Fruit fly (Drosophila melanogaster) whole organism, wandering third instar larva: ENCODE results near the gene GstD8.
A peak's percentile ranks its signal among the peaks of the same experiment; 100 is the strongest.

Source experiments
- Abd-B ChIP-seq: fragments of >200 bp; optimal IDR thresholded peaks from 2 replicates; lab custom pipeline; 2017; ENCODE audit warnings: missing biosample characterization, missing genetic modification characterization
- CG32264 ChIP-seq: fragments of 200-800 bp; sonication (Bioruptor generic); optimal IDR thresholded peaks from 2 replicates; lab custom pipeline; 2016; ENCODE audit warnings: missing biosample characterization, missing genetic modification characterization
- CG9705 ChIP-seq: fragments of 200-800 bp; sonication (Bioruptor generic); optimal IDR thresholded peaks from 2 replicates; lab custom pipeline; 2018; ENCODE audit warnings: missing biosample characterization, mild to moderate bottlenecking, missing genetic modification characterization
- CrebA ChIP-seq: fragments of 200-800 bp; sonication (Bioruptor generic); optimal IDR thresholded peaks from 2 replicates; lab custom pipeline; 2016; ENCODE audit warnings: missing biosample characterization, mild to moderate bottlenecking, missing genetic modification characterization, borderline replicate concordance
- Dfd ChIP-seq: fragments of >200 bp; optimal IDR thresholded peaks from 2 replicates; lab custom pipeline; 2017; ENCODE audit warnings: missing biosample characterization, missing genetic modification characterization
- Dif ChIP-seq: fragments of 200-275, 200-300 bp; sonication (Bioruptor generic); optimal IDR thresholded peaks from 2 replicates; lab custom pipeline; 2018; ENCODE audit warnings: missing biosample characterization, missing genetic modification characterization; ENCODE audit not compliant: partially characterized antibody
- GATAd ChIP-seq: sonication (Bioruptor generic); optimal IDR thresholded peaks from 2 replicates; lab custom pipeline; 2016; ENCODE audit warnings: missing biosample characterization, missing genetic modification characterization
- HLH106 ChIP-seq: fragments of 200-800 bp; optimal IDR thresholded peaks from 3 replicates; lab custom pipeline; 2019; ENCODE audit warnings: missing biosample characterization, mild to moderate bottlenecking, missing genetic modification characterization, moderate library complexity
- Hnf4 ChIP-seq: fragments of 200-800 bp; sonication (Bioruptor generic); optimal IDR thresholded peaks from 2 replicates; lab custom pipeline; 2016; ENCODE audit warnings: missing biosample characterization, mild to moderate bottlenecking, missing genetic modification characterization
- Hr78 ChIP-seq: fragments of >200 bp; optimal IDR thresholded peaks from 2 replicates; lab custom pipeline; 2017; ENCODE audit warnings: missing biosample characterization, missing genetic modification characterization
- Jra ChIP-seq: sonication (Bioruptor generic); optimal IDR thresholded peaks from 2 replicates; lab custom pipeline; 2016; ENCODE audit warnings: missing biosample characterization, missing genetic modification characterization
- Mio ChIP-seq: sonication (Bioruptor generic); optimal IDR thresholded peaks from 2 replicates; lab custom pipeline; 2016; ENCODE audit warnings: missing biosample characterization, missing genetic modification characterization
- Myc ChIP-seq: fragments of >200 bp; optimal IDR thresholded peaks from 2 replicates; lab custom pipeline; 2017
- N ChIP-seq: fragments of >200 bp; optimal IDR thresholded peaks from 2 replicates; lab custom pipeline; 2018; ENCODE audit warnings: missing biosample characterization, missing external identifiers, missing genetic modification characterization
- OdsH ChIP-seq: fragments of 200-800 bp; sonication (Bioruptor generic); optimal IDR thresholded peaks from 2 replicates; lab custom pipeline; 2016; ENCODE audit warnings: missing biosample characterization, mild to moderate bottlenecking, missing genetic modification characterization
- Rel ChIP-seq, 2 experiments: fragments of 200-800 bp; sonication (Bioruptor generic) in 1 of 2; optimal IDR thresholded peaks; 2 replicates in 1 of 2; 3 replicates in 1 of 2; lab custom pipeline; 2016 to 2019; ENCODE audit warnings: mild to moderate bottlenecking in 2 of 2, missing biosample characterization in 2 of 2, missing genetic modification characterization in 2 of 2, moderate library complexity in 1 of 2
- Sp1 ChIP-seq: fragments of 200-800 bp; sonication (Bioruptor generic); optimal IDR thresholded peaks from 3 replicates; lab custom pipeline; 2019; ENCODE audit warnings: missing biosample characterization, mild to moderate bottlenecking, missing genetic modification characterization, moderate library complexity
- Vsx2 ChIP-seq: fragments of 200-300, 225-300 bp; sonication (Bioruptor generic); optimal IDR thresholded peaks from 2 replicates; lab custom pipeline; 2018; ENCODE audit warnings: missing biosample characterization, missing genetic modification characterization; ENCODE audit not compliant: partially characterized antibody
- br ChIP-seq: fragments of 200-800 bp; sonication (Bioruptor generic); optimal IDR thresholded peaks from 2 replicates; lab custom pipeline; 2016; ENCODE audit warnings: missing biosample characterization, missing genetic modification characterization
- brk ChIP-seq: fragments of 200-800 bp; sonication (Bioruptor generic); optimal IDR thresholded peaks from 2 replicates; lab custom pipeline; 2016; ENCODE audit warnings: missing biosample characterization, mild to moderate bottlenecking, missing genetic modification characterization
- dsf ChIP-seq: sonication (Bioruptor generic); optimal IDR thresholded peaks from 2 replicates; lab custom pipeline; 2016; ENCODE audit warnings: missing biosample characterization, missing genetic modification characterization, borderline replicate concordance
- ey ChIP-seq: fragments of 200-800 bp; sonication (Bioruptor generic); optimal IDR thresholded peaks from 2 replicates; lab custom pipeline; 2016; ENCODE audit warnings: missing biosample characterization, missing genetic modification characterization
- foxo ChIP-seq, 2 experiments: fragments of 200-800 bp; sonication (Bioruptor generic); optimal IDR thresholded peaks; 2 replicates in 1 of 2; 3 replicates in 1 of 2; lab custom pipeline; 2016 to 2017; ENCODE audit warnings: missing biosample characterization in 2 of 2, missing genetic modification characterization in 2 of 2
- fru ChIP-seq: fragments of 200-800 bp; sonication (Bioruptor generic); optimal IDR thresholded peaks from 3 replicates; lab custom pipeline; 2016; ENCODE audit warnings: missing biosample characterization, mild to moderate bottlenecking, missing genetic modification characterization
- jim ChIP-seq: fragments of 175-275, 200-325 bp; sonication (Bioruptor generic); optimal IDR thresholded peaks from 2 replicates; lab custom pipeline; 2016; ENCODE audit warnings: missing biosample characterization, mild to moderate bottlenecking, missing genetic modification characterization
- pan ChIP-seq: fragments of >200 bp; optimal IDR thresholded peaks from 2 replicates; lab custom pipeline; 2017
- psq ChIP-seq: fragments of 200-800 bp; sonication (Bioruptor generic); optimal IDR thresholded peaks from 3 replicates; lab custom pipeline; 2017; ENCODE audit warnings: missing biosample characterization, mild to moderate bottlenecking, missing genetic modification characterization, moderate library complexity
- rgr ChIP-seq: fragments of 200-800 bp; sonication (Bioruptor generic); optimal IDR thresholded peaks from 3 replicates; lab custom pipeline; 2016; ENCODE audit warnings: missing biosample characterization, mild to moderate bottlenecking, missing genetic modification characterization
- sage ChIP-seq: fragments of 200-800 bp; sonication (Bioruptor generic); optimal IDR thresholded peaks from 2 replicates; lab custom pipeline; 2016; ENCODE audit warnings: missing biosample characterization, mild to moderate bottlenecking, missing genetic modification characterization
- sv ChIP-seq: fragments of 200-800 bp; sonication (Bioruptor generic); optimal IDR thresholded peaks from 3 replicates; lab custom pipeline; 2016; ENCODE audit warnings: missing biosample characterization, missing genetic modification characterization
- tai ChIP-seq: sonication (Bioruptor generic); optimal IDR thresholded peaks from 2 replicates; lab custom pipeline; 2016; ENCODE audit warnings: missing biosample characterization, missing genetic modification characterization
- usp ChIP-seq: fragments of >200 bp; optimal IDR thresholded peaks from 2 replicates; lab custom pipeline; 2017; ENCODE audit warnings: missing biosample characterization, missing genetic modification characterization

Gene GstD8

DNA sequence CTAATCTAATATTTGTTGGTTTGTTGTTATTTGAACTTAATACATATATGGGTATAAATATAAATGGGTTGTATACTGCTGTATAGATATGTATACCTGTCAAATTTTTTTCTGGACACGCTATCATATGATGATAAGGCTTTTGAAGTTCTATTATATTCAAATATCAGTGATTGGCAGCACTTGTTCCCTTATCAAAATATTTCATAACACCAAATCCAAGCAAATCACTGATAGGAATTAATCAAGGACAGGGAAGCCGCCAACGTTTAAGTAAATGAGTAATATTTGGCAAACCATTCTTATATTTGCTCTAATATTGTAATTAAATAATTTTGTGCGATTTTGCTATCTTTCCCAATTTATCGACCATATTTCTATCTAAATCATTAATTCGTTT lies 559 bp upstream of the GstD8 start:
- TF ChIP-seq OdsH (GFP tag; lab: Kevin White, UChicago) (no peak), N (GFP tag; lab: Kevin White, UChicago) (no peak), Sp1 (GFP tag; lab: Kevin White, UChicago) (no peak), rgr (no peak), Abd-B (GFP tag; lab: Kevin White, UChicago) (no peak), sage (GFP tag; lab: Kevin White, UChicago) (no peak), usp (no peak), Myc (no peak), CG32264 (no peak), Hr78 (GFP tag; lab: Kevin White, UChicago) (no peak)

DNA sequence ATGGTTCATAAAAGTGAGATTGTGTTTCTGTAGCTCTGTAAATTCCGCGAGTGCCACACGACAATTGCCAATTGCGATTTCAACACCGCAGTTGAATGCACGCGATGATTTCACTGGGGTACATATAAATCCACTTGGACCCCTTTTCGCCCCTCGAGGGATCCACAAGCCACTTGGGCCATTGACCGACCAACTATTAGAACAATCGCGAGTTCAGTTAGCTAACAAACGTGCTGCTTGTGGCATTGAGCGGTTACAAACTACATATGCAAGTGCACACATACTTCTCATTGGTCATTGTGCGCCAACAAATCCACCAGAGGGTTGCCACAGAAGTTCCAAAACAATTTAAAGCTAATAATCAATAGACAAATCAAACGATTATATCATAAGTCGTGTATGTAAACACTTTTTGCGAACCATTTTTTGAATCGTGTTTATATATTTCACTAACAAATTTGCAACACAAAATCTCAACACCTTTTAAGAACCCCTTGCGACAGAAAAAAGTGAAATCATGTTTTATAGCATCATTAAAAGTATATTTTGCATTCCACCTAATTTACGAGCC lies 1.4 kb downstream of the GstD8 start:
- TF ChIP-seq CG9705 = no peak
- no peak for TF ChIP-seq sage (GFP tag; lab: Kevin White, UChicago)
- TF ChIP-seq Dif (GFP tag; lab: Kevin White, UChicago) = no peak
- no peak for TF ChIP-seq CrebA (GFP tag; lab: Kevin White, UChicago)
- TF ChIP-seq Hnf4 (GFP tag; lab: Kevin White, UChicago) = no peak
- TF ChIP-seq Jra (GFP tag; lab: Kevin White, UChicago) = no peak
- TF ChIP-seq foxo (GFP tag; optimal IDR thresholded peaks at IDR 0.05; lab: Kevin White, UChicago) = no peak
- TF ChIP-seq GATAd (GFP tag; lab: Kevin White, UChicago) = no peak
- TF ChIP-seq CG32264 = no peak
- no peak for TF ChIP-seq brk (GFP tag; lab: Kevin White, UChicago)
- TF ChIP-seq br (GFP tag; lab: Kevin White, UChicago) = no peak
- TF ChIP-seq rgr = no peak
- no peak for TF ChIP-seq jim (GFP tag; lab: Kevin White, UChicago)

DNA sequence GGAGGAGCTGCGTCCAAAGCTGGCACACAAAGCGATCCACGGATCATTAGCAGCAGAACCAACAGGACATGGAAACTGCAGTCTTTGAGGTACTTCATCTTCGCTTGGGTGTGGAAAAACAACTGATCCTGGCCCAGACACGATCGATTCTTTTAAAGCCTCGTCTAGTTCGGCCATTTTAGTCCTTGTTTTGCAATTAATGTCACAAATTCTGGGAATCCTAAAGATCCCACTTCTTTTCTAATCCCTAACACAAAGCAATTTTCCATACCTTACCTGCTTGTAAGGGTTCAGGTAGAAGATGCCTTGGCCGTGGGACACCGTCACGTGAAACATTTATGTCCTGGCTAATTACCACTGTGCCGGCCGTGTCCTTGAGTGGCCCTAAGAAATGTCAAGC lies 2.8 kb downstream of the GstD8 start, which contains the start of gene CG10035:
TSS of gene CG10035 (minus strand) at position 129 of the 400 bp plus-strand sequence.
- TF ChIP-seq dsf (GFP tag; lab: Kevin White, UChicago) (no peak), ey (GFP tag; lab: Kevin White, UChicago) (no peak), psq (GFP tag; lab: Kevin White, UChicago) (no peak)

DNA sequence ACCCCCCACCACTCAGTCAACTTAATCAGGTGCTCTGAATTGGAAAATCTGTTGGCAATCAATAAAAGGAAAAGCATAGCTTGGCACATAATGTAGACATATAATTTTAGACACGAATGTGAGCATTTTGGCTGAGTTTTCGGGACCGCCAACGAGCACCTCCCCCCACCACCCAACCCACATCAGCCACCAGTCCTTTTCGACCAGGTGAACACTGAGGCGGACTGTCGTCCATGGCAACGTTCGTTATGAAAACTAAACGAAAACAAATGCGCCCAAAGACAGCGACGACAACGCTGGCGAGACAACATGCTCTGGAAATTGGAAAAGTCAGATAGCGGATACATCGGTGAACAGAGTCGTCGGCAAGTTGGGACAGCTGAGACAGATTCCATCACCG lies 3.2 kb downstream of the GstD8 start, which contains the start of gene GstD11:
TSS of gene GstD11 (plus strand) at position 301 of the 400 bp plus-strand sequence.
- TF ChIP-seq sv (no peak), HLH106 (tag; lab: Kevin White, UChicago) (no peak), foxo (GFP tag; optimal IDR thresholded peaks at IDR 0.05; lab: Kevin White, UChicago) (no peak), Vsx2 (no peak), tai (no peak), pan (lab: Kevin White, UChicago) (no peak), Mio (GFP tag; lab: Kevin White, UChicago) (no peak)

DNA sequence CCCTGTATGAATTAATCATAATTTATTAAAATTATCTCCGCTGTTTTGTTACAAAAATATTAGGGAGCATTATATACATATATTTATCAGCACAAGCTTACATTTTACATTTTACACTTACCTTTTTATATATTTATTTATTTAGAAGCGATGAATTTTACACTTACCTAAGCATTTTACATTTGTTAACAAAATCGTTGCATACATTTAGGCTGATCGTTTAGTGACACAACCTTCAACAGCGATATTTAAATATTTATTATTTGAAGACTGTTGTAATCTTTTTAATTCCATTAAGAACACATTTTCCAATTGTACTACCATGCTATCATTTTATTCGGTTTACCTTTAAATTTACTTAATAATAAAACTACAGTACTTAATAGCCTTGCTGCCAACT lies 4.0 kb downstream of the GstD8 start:
- no peak for TF ChIP-seq N (GFP tag; lab: Kevin White, UChicago)
- TF ChIP-seq jim (GFP tag; lab: Kevin White, UChicago) = no peak
- TF ChIP-seq Hr78 (GFP tag; lab: Kevin White, UChicago) = no peak
- TF ChIP-seq Dfd = no peak
- no peak for TF ChIP-seq rgr
- TF ChIP-seq HLH106 (tag; lab: Kevin White, UChicago) = no peak
- TF ChIP-seq tai = no peak
- TF ChIP-seq sv = no peak
- TF ChIP-seq Rel (GFP tag; optimal IDR thresholded peaks at IDR 0.05; lab: Kevin White, UChicago) = no peak
- peak; percentile 87 for TF ChIP-seq Rel (tag; optimal IDR thresholded peaks at IDR 0.05; lab: Kevin White, UChicago)
- TF ChIP-seq fru = no peak
- no peak for TF ChIP-seq Myc
- peak; percentile 14 for TF ChIP-seq CrebA (GFP tag; lab: Kevin White, UChicago)
